Worm (Caenorhabditis elegans) whole organism, L4 larva: Measurements from ENCODE around the gene stau-1.

Experiments used
- ceh-32 ChIP-seq: sonication (generic microtip); optimal IDR thresholded peaks from 2 replicates; lab custom pipeline; 2016; ENCODE audit warnings: mild to moderate bottlenecking, missing genetic modification characterization, missing compliant biosample characterization; ENCODE audit not compliant: poor library complexity
- daf-12 ChIP-seq: fragments of 150-350 bp; optimal IDR thresholded peaks from 2 replicates; lab custom pipeline; 2014; ENCODE audit warnings: missing biosample characterization, missing genetic modification reagents, missing genetic modification characterization
- daf-8 ChIP-seq: fragments of 200-800 bp; sonication (Bioruptor generic); IDR thresholded peaks from 2 replicates; pipeline ENCODE4 v1.3.6; 2022; ENCODE audit warnings: missing genetic modification characterization, missing compliant biosample characterization
- lin-38 ChIP-seq: fragments of 200-800 bp; sonication (Bioruptor generic); IDR thresholded peaks from 2 replicates; pipeline ENCODE4 v1.3.6; 2022; ENCODE audit warnings: missing genetic modification reagents, missing genetic modification characterization, missing compliant biosample characterization
- pha-4 ChIP-seq, 2 experiments: fragments of 150-350 bp in 1 of 2; fragments of 200-800 bp in 1 of 2; sonication (Bioruptor generic) in 1 of 2; IDR thresholded peaks in 1 of 2; optimal IDR thresholded peaks in 1 of 2; 2 replicates each; pipeline versions ENCODE4 v1.3.6 to Lab custom; 2014 to 2022; ENCODE audit warnings: missing genetic modification characterization in 2 of 2, missing genetic modification reagents in 2 of 2, missing biosample characterization in 1 of 2, missing compliant biosample characterization in 1 of 2
- unc-39 ChIP-seq: sonication (generic microtip); optimal IDR thresholded peaks from 2 replicates; lab custom pipeline; 2017; ENCODE audit warnings: missing biosample characterization, missing genetic modification characterization
- zip-2 ChIP-seq: fragments of 150-350 bp; optimal IDR thresholded peaks from 2 replicates; lab custom pipeline; 2014; ENCODE audit warnings: missing biosample characterization, missing genetic modification characterization
- ztf-11 ChIP-seq: fragments of 150-350 bp; optimal IDR thresholded peaks from 2 replicates; lab custom pipeline; 2014; ENCODE audit warnings: missing biosample characterization, missing genetic modification characterization

DNA sequence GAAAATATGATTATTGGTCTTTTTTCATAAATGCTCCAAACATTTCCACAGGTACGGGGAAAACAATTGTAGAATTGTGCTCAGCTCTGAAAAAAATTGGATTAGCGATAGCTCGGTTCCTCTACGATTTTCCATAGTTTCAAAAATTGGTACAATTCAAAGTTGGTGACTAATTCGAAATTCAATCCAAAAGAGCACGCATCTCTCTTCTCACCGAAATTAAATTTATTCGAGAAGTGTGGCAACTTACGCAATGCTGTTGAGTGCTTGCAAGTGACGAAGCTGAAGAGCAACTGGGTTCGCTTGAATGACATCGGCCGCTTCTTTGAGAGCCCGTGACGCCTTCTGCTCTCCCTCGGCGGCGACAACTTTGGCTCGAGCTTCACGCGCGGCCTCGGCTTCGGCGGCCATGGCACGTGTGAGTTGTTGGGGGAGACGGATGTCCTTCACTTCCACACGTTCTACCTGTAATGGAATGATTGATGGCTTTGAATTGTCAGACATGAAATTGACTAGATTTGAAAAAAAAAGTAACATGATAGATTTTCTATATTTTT is 22.8 kb upstream of the stau-1 start:
- TF ChIP-seq daf-8 (no peak), ceh-32 (tag; lab: Kevin White, UChicago) (no peak), lin-38 (no peak), pha-4 (GFP tag; IDR thresholded peaks at IDR 0.05; lab: Robert Waterston, UW) (no peak), pha-4 (tag; optimal IDR thresholded peaks at IDR 0.05; lab: Kevin White, UChicago) (no peak), zip-2 (tag; lab: Kevin White, UChicago) (no peak), ztf-11 (tag; lab: Kevin White, UChicago) (no peak), unc-39 (tag; lab: Kevin White, UChicago) (no peak), daf-12 (tag; lab: Kevin White, UChicago) (no peak)
